Worm (Caenorhabditis elegans): Measurements from ENCODE around the gene viro-2.

- TF ChIP-seq unc-55 (GFP tag; optimal IDR thresholded peaks at IDR 0.05): no peak
- TF ChIP-seq ceh-14 (tag; optimal IDR thresholded peaks at IDR 0.05): no peak
- no peak for TF ChIP-seq ref-2 (tag; optimal IDR thresholded peaks at IDR 0.05)
- TF ChIP-seq hlh-6 (tag; optimal IDR thresholded peaks at IDR 0.05): no peak
- no peak for TF ChIP-seq ceh-24 (tag; optimal IDR thresholded peaks at IDR 0.05)
- no peak for TF ChIP-seq tbx-2 (tag; optimal IDR thresholded peaks at IDR 0.05)
- no peak for TF ChIP-seq ama-1 (optimal IDR thresholded peaks at IDR 0.05)
- TF ChIP-seq K02D7.2 (tag; optimal IDR thresholded peaks at IDR 0.05): no peak
Observed at ce11 chrIII:7103940-7104440, 24.7 kb upstream of the viro-2 start, which contains the start of gene cpg-2.

Data from whole organism, late embryonic.